Fruit fly (Drosophila melanogaster) whole organism, embryonic: ENCODE measurements around the gene CG1965.

ENCODE experiments used
- Adf1 ChIP-seq: fragments of 200-800 bp; sonication (Bioruptor generic); IDR thresholded peaks from 2 replicates; pipeline ENCODE4 v1.3.6; 2022; ENCODE audit warnings: missing biosample characterization, missing genetic modification characterization
- Awh ChIP-seq: fragments of 200-800 bp; sonication (Bioruptor generic); IDR thresholded peaks from 2 replicates; pipeline ENCODE4, ENCODE4 v1.3.6; 2022; ENCODE audit warnings: missing biosample characterization, missing genetic modification characterization
- CG10209 ChIP-seq: fragments of 200-800 bp; sonication (Bioruptor generic); optimal IDR thresholded peaks from 3 replicates; lab custom pipeline; 2017; ENCODE audit warnings: missing biosample characterization, mild to moderate bottlenecking, missing genetic modification characterization, missing genetic modification reagents
- CG13287 ChIP-seq: fragments of 200-800 bp; sonication (Bioruptor generic); IDR thresholded peaks from 2 replicates; pipeline ENCODE4 v1.3.6; 2022; ENCODE audit warnings: missing biosample characterization, missing genetic modification characterization; ENCODE audit not compliant: partially characterized antibody
- CG13775 ChIP-seq: fragments of 200-800 bp; sonication (Bioruptor generic); optimal IDR thresholded peaks from 3 replicates; lab custom pipeline; 2017; ENCODE audit warnings: missing biosample characterization, mild to moderate bottlenecking, missing genetic modification characterization
- CG1529 ChIP-seq: fragments of 200-800 bp; sonication (Bioruptor generic); optimal IDR thresholded peaks from 3 replicates; lab custom pipeline; 2018; ENCODE audit warnings: missing biosample characterization, missing genetic modification characterization
- CG15514 ChIP-seq: fragments of 200-800 bp; sonication (Bioruptor generic); optimal IDR thresholded peaks from 3 replicates; lab custom pipeline; 2017; ENCODE audit warnings: missing biosample characterization, missing genetic modification characterization, mild to moderate bottlenecking, moderate library complexity, missing genetic modification reagents
- CG1603 ChIP-seq: fragments of 200-800 bp; sonication (Bioruptor generic); optimal IDR thresholded peaks from 2 replicates; lab custom pipeline; 2019; ENCODE audit warnings: missing biosample characterization, mild to moderate bottlenecking, missing genetic modification characterization, moderate library complexity
- CG16813 ChIP-seq: fragments of 200-800 bp; sonication (Bioruptor generic); IDR thresholded peaks from 3 replicates; pipeline ENCODE4 v1.3.6; 2022; ENCODE audit warnings: missing biosample characterization, missing genetic modification characterization; ENCODE audit not compliant: partially characterized antibody
- CG3065 ChIP-seq: fragments of 200-800 bp; sonication (Bioruptor generic); optimal IDR thresholded peaks from 2 replicates; lab custom pipeline; 2016; ENCODE audit warnings: missing biosample characterization, missing genetic modification characterization
- CG31224 ChIP-seq: fragments of 200-800 bp; sonication (Bioruptor generic); IDR thresholded peaks from 2 replicates; pipeline ENCODE4 v1.3.6; 2022; ENCODE audit warnings: missing biosample characterization, missing genetic modification characterization
- CG3407 ChIP-seq: fragments of 200-800 bp; sonication (Bioruptor generic); optimal IDR thresholded peaks from 2 replicates; lab custom pipeline; 2018; ENCODE audit warnings: missing biosample characterization, mild to moderate bottlenecking, missing genetic modification characterization
- CG3847 ChIP-seq: fragments of 200-800 bp; sonication (Bioruptor generic); IDR thresholded peaks from 2 replicates; pipeline ENCODE4 v1.3.6; 2022; ENCODE audit warnings: missing biosample characterization, missing genetic modification characterization
- CG4282 ChIP-seq: fragments of 200-800 bp; sonication (Bioruptor generic); optimal IDR thresholded peaks from 2 replicates; lab custom pipeline; 2016; ENCODE audit warnings: missing biosample characterization, missing genetic modification characterization
- CG4424 ChIP-seq: fragments of 200-800 bp; sonication (Bioruptor generic); optimal IDR thresholded peaks from 3 replicates; lab custom pipeline; 2016; ENCODE audit warnings: missing biosample characterization, missing genetic modification characterization
- CG6683 ChIP-seq: fragments of 200-800 bp; sonication (Bioruptor generic); optimal IDR thresholded peaks from 2 replicates; lab custom pipeline; 2017; ENCODE audit warnings: missing biosample characterization, mild to moderate bottlenecking, missing genetic modification characterization, missing genetic modification reagents
- CG8089 ChIP-seq: fragments of 200-800 bp; sonication (Bioruptor generic); optimal IDR thresholded peaks from 3 replicates; lab custom pipeline; 2016; ENCODE audit warnings: missing biosample characterization, missing genetic modification characterization
- CG9727 ChIP-seq: fragments of 200-800 bp; sonication (Bioruptor generic); optimal IDR thresholded peaks from 3 replicates; lab custom pipeline; 2017; ENCODE audit warnings: missing biosample characterization, mild to moderate bottlenecking, missing genetic modification characterization
- CTCF ChIP-seq: fragments of 200-800 bp; sonication (Bioruptor generic); optimal IDR thresholded peaks from 2 replicates; lab custom pipeline; 2017; ENCODE audit warnings: missing biosample characterization, mild to moderate bottlenecking, missing genetic modification characterization, moderate library complexity
- Chrac-16 ChIP-seq: fragments of 200-800 bp; sonication (Bioruptor generic); optimal IDR thresholded peaks from 3 replicates; lab custom pipeline; 2016; ENCODE audit warnings: missing biosample characterization, missing genetic modification characterization
- Dref ChIP-seq: fragments of 200-800 bp; sonication (Bioruptor generic); IDR thresholded peaks from 2 replicates; pipeline ENCODE4 v1.3.6; 2022; ENCODE audit warnings: missing biosample characterization, missing genetic modification characterization
- Hr39 ChIP-seq: fragments of >200 bp; optimal IDR thresholded peaks from 2 replicates; lab custom pipeline; 2017
- Kr ChIP-seq: fragments of 200-800 bp; sonication (Bioruptor generic); optimal IDR thresholded peaks from 2 replicates; lab custom pipeline; 2017; ENCODE audit warnings: missing biosample characterization, mild to moderate bottlenecking, missing genetic modification characterization
- Lhr ChIP-seq: fragments of 200-800 bp; sonication (Bioruptor generic); optimal IDR thresholded peaks from 3 replicates; lab custom pipeline; 2017; ENCODE audit warnings: mild to moderate bottlenecking, missing biosample characterization, missing genetic modification reagents, missing genetic modification characterization
- PHDP ChIP-seq: fragments of 200-800 bp; sonication (Bioruptor generic); optimal IDR thresholded peaks from 3 replicates; lab custom pipeline; 2018; ENCODE audit warnings: missing biosample characterization, mild to moderate bottlenecking, missing genetic modification characterization, moderate library complexity
- Poxn ChIP-seq: fragments of 200-800 bp; sonication (Bioruptor generic); IDR thresholded peaks from 2 replicates; pipeline ENCODE4 v1.3.6; 2022; ENCODE audit warnings: missing biosample characterization, missing genetic modification characterization
- Tbp ChIP-seq: fragments of >200 bp; optimal IDR thresholded peaks from 2 replicates; lab custom pipeline; 2018; ENCODE audit warnings: missing biosample characterization, missing genetic modification characterization
- Usf ChIP-seq: fragments of 200-800 bp; sonication (Bioruptor generic); optimal IDR thresholded peaks from 2 replicates; lab custom pipeline; 2017; ENCODE audit warnings: missing genotype, missing biosample characterization, missing genetic modification characterization
- Vsx1 ChIP-seq: fragments of 200-800 bp; sonication (Bioruptor generic); optimal IDR thresholded peaks from 2 replicates; lab custom pipeline; 2017; ENCODE audit warnings: missing biosample characterization, mild to moderate bottlenecking, missing genetic modification characterization, missing genetic modification reagents
- Xrp1 ChIP-seq: fragments of 200-800 bp; sonication (Bioruptor generic); IDR thresholded peaks from 2 replicates; pipeline ENCODE4 v1.3.6; 2022; ENCODE audit warnings: missing biosample characterization, missing genetic modification characterization
- ap ChIP-seq: fragments of 200-800 bp; sonication (Bioruptor generic); IDR thresholded peaks from 2 replicates; pipeline ENCODE4 v1.3.6; 2022; ENCODE audit warnings: missing biosample characterization, missing genetic modification characterization
- bsh ChIP-seq, 2 experiments: fragments of 200-800 bp; sonication (Bioruptor generic); optimal IDR thresholded peaks; 2 replicates each; lab custom pipeline; 2017 to 2018; ENCODE audit warnings: mild to moderate bottlenecking in 2 of 2, missing biosample characterization in 2 of 2, missing genetic modification characterization in 2 of 2, moderate library complexity in 1 of 2
- chinmo ChIP-seq: fragments of 200-800 bp; sonication (Bioruptor generic); IDR thresholded peaks from 4 replicates; pipeline ENCODE4 v1.3.6; 2022; ENCODE audit warnings: missing biosample characterization, missing genetic modification characterization; ENCODE audit not compliant: partially characterized antibody
- dysf ChIP-seq: fragments of 200-800 bp; sonication (Bioruptor generic); IDR thresholded peaks from 3 replicates; pipeline ENCODE4 v1.3.6; 2022; ENCODE audit warnings: missing biosample characterization, missing genetic modification characterization
- emc ChIP-seq: fragments of 200-800 bp; sonication (Bioruptor generic); optimal IDR thresholded peaks from 2 replicates; lab custom pipeline; 2016; ENCODE audit warnings: missing biosample characterization, missing genetic modification characterization
- en ChIP-seq: fragments of 200-800 bp; sonication (Bioruptor generic); optimal IDR thresholded peaks from 2 replicates; lab custom pipeline; 2016; ENCODE audit warnings: missing biosample characterization, missing genetic modification characterization
- esg ChIP-seq: fragments of 200-800 bp; sonication (Bioruptor generic); conservative IDR thresholded peaks from 2 replicates; pipeline ENCODE4 v1.3.6; 2022; ENCODE audit warnings: missing biosample characterization, missing genetic modification characterization
- eyg ChIP-seq: fragments of 200-800 bp; sonication (Bioruptor generic); optimal IDR thresholded peaks from 3 replicates; lab custom pipeline; 2016; ENCODE audit warnings: missing biosample characterization, missing genetic modification characterization
- fd3F ChIP-seq: fragments of 200-800 bp; sonication (Bioruptor generic); optimal IDR thresholded peaks from 2 replicates; lab custom pipeline; 2018; ENCODE audit warnings: missing biosample characterization, mild to moderate bottlenecking, missing genetic modification characterization, moderate library complexity
- gcm2 ChIP-seq: fragments of 200-800 bp; sonication (Bioruptor generic); optimal IDR thresholded peaks from 2 replicates; lab custom pipeline; 2016; ENCODE audit warnings: missing biosample characterization, missing genetic modification characterization
- gfzf ChIP-seq: fragments of 200-800 bp; sonication (Bioruptor generic); optimal IDR thresholded peaks from 2 replicates; lab custom pipeline; 2016; ENCODE audit warnings: missing biosample characterization, mild to moderate bottlenecking, missing genetic modification characterization, moderate library complexity
- hth ChIP-seq: fragments of >200 bp; optimal IDR thresholded peaks from 2 replicates; lab custom pipeline; 2017; ENCODE audit warnings: inconsistent platforms
- lola ChIP-seq, 3 experiments: fragments of >200 bp in 2 of 3; fragments of 200-800 bp in 1 of 3; sonication (Bioruptor generic) in 1 of 3; optimal IDR thresholded peaks; 2 replicates each; lab custom pipeline; 2017 to 2019; ENCODE audit warnings: missing biosample characterization in 3 of 3, missing genetic modification characterization in 3 of 3, mild to moderate bottlenecking in 1 of 3, moderate library complexity in 1 of 3
- mld ChIP-seq: fragments of 200-800 bp; sonication (Bioruptor generic); IDR thresholded peaks from 3 replicates; pipeline ENCODE4 v1.3.6; 2022; ENCODE audit warnings: missing biosample characterization, missing genetic modification characterization; ENCODE audit not compliant: partially characterized antibody
- nom ChIP-seq: fragments of 200-800 bp; sonication (Bioruptor generic); optimal IDR thresholded peaks from 2 replicates; lab custom pipeline; 2017; ENCODE audit warnings: missing biosample characterization, missing genetic modification characterization, mild to moderate bottlenecking, moderate library complexity, missing genetic modification reagents
- sima ChIP-seq: fragments of 200-800 bp; sonication (Bioruptor generic); optimal IDR thresholded peaks from 2 replicates; lab custom pipeline; 2016; ENCODE audit warnings: missing biosample characterization, missing genetic modification characterization
- sna ChIP-seq: fragments of 200-800 bp; sonication (Bioruptor generic); IDR thresholded peaks from 2 replicates; pipeline ENCODE4 v1.3.6; 2022; ENCODE audit warnings: missing biosample characterization, missing genetic modification characterization; ENCODE audit not compliant: partially characterized antibody
- tin ChIP-seq: fragments of 200-800 bp; sonication (Bioruptor generic); optimal IDR thresholded peaks from 3 replicates; lab custom pipeline; 2016; ENCODE audit warnings: missing biosample characterization, missing genetic modification characterization
- tio ChIP-seq: fragments of 200-800 bp; sonication (Bioruptor generic); optimal IDR thresholded peaks from 2 replicates; lab custom pipeline; 2017; ENCODE audit warnings: missing biosample characterization, missing genetic modification characterization, inconsistent platforms
- vfl ChIP-seq: fragments of 200-800 bp; sonication (Bioruptor generic); optimal IDR thresholded peaks from 2 replicates; lab custom pipeline; 2016; ENCODE audit warnings: missing biosample characterization, missing genetic modification characterization
- zfh1 ChIP-seq: fragments of 200-800 bp; sonication (Bioruptor generic); IDR thresholded peaks from 3 replicates; pipeline ENCODE4 v1.3.6; 2022; ENCODE audit warnings: missing biosample characterization, missing genetic modification characterization

The CG1965 gene

dm6 chr3R:7074297-7075114, 7.3 kb downstream of the CG1965 start, which contains the start of the genes Ufl1 and CG1943 (continued):
- TF ChIP-seq CG4282 (GFP tag; lab: Kevin White, UChicago) (no peak), Awh (no peak), mld (no peak), CG3847 (GFP tag; lab: Robert Waterston, UW) (no peak), tin (GFP tag; lab: Kevin White, UChicago) (no peak), lola (GFP tag; optimal IDR thresholded peaks at IDR 0.05; lab: Kevin White, UChicago) (peak in 1 of 3 experiments; percentile 14), CG8089 (GFP tag; lab: Kevin White, UChicago) (no peak), chinmo (no peak), CG6683 (GFP tag; lab: Kevin White, UChicago) (no peak), hth (lab: Kevin White, UChicago) (no peak), CG9727 (GFP tag; lab: Kevin White, UChicago) (peak; percentile 10), dysf (no peak), CG3065 (no peak), gcm2 (GFP tag; lab: Kevin White, UChicago) (no peak), Hr39 (lab: Kevin White, UChicago) (no peak), Chrac-16 (GFP tag; lab: Kevin White, UChicago) (no peak), Dref (GFP tag; lab: Robert Waterston, UW) (no peak), CG13775 (GFP tag; lab: Kevin White, UChicago) (no peak), Poxn (GFP tag; lab: Robert Waterston, UW) (no peak), CG31224 (GFP tag; lab: Robert Waterston, UW) (no peak), esg (GFP tag; lab: Robert Waterston, UW) (no peak), zfh1 (GFP tag; lab: Robert Waterston, UW) (no peak), ap (no peak), en (GFP tag; lab: Kevin White, UChicago) (no peak), vfl (GFP tag; lab: Kevin White, UChicago) (no peak), CG13287 (GFP tag; lab: Robert Waterston, UW) (no peak), Lhr (GFP tag; lab: Kevin White, UChicago) (peak; percentile 92), emc (no peak), Usf (GFP tag; lab: Kevin White, UChicago) (no peak), bsh (GFP tag; optimal IDR thresholded peaks at IDR 0.05; lab: Kevin White, UChicago) (peak in 1 of 2 experiments; percentile 35), Vsx1 (GFP tag; lab: Kevin White, UChicago) (no peak), gfzf (GFP tag; lab: Kevin White, UChicago) (peak; percentile 95), Xrp1 (GFP tag; lab: Robert Waterston, UW) (no peak), Kr (no peak), PHDP (tag; lab: Kevin White, UChicago) (no peak), CTCF (GFP tag; lab: Kevin White, UChicago) (peak; percentile 96), CG1603 (peak; percentile 35), nom (GFP tag; lab: Kevin White, UChicago) (peak; percentile 34), CG10209 (GFP tag; lab: Kevin White, UChicago) (no peak), Tbp (GFP tag; lab: Kevin White, UChicago) (no peak), CG4424 (GFP tag; lab: Kevin White, UChicago) (no peak), eyg (GFP tag; lab: Kevin White, UChicago) (no peak), fd3F (GFP tag; lab: Kevin White, UChicago) (no peak), CG3407 (GFP tag; lab: Kevin White, UChicago) (no peak), CG15514 (GFP tag; lab: Kevin White, UChicago) (peak; percentile 49), sna (GFP tag; lab: Robert Waterston, UW) (no peak), sima (GFP tag; lab: Kevin White, UChicago) (no peak), CG16813 (GFP tag; lab: Robert Waterston, UW) (no peak), Adf1 (no peak), tio (GFP tag; lab: Kevin White, UChicago) (no peak), CG1529 (GFP tag; lab: Kevin White, UChicago) (no peak)
